Worm (Caenorhabditis elegans): Measurements from ENCODE around the gene BE0003N10.6.
A peak's percentile ranks its signal among the peaks of the same experiment; 100 is the strongest.

BE0003N10.6 gene

ce11 chrIII:1040059-1040458, 19.8 kb downstream of the BE0003N10.6 start:
- TF ChIP-seq ekl-4 (GFP tag; IDR thresholded peaks at IDR 0.05) (no peak), zfh-2 (GFP tag; conservative IDR thresholded peaks at IDR 0.05) (peak; percentile 75)

ce11 chrIII:1037173-1037572, 22.7 kb downstream of the BE0003N10.6 start, which contains the start of the genes chin-1 and BE0003N10.1:
Gene chin-1, minus strand, starts transcription at chrIII:1037212.
Gene BE0003N10.1, plus strand, starts transcription at chrIII:1037492.
- TF ChIP-seq ztf-18 (tag; optimal IDR thresholded peaks at IDR 0.05): peak; percentile 92
- peak in 1 of 3 experiments; percentile 35 for TF ChIP-seq lin-35 (GFP tag; optimal IDR thresholded peaks at IDR 0.05)
- TF ChIP-seq cebp-1 (GFP tag; IDR thresholded peaks at IDR 0.05): no peak
- TF ChIP-seq cebp-1 (tag; optimal IDR thresholded peaks at IDR 0.05): peak; percentile 31
- no peak for TF ChIP-seq let-607 (tag; optimal IDR thresholded peaks at IDR 0.05)
- TF ChIP-seq F23B12.7 (tag; optimal IDR thresholded peaks at IDR 0.05; ENCODE audit: insufficient read depth): peak; percentile 7
- TF ChIP-seq mcd-1 (GFP tag; IDR thresholded peaks at IDR 0.05): peak; percentile 72
- TF ChIP-seq sea-2 (GFP tag; IDR thresholded peaks at IDR 0.05): no peak
- peak; percentile 41 for TF ChIP-seq F33H1.4 (GFP tag; IDR thresholded peaks at IDR 0.05)
- TF ChIP-seq rec-8 (tag; optimal IDR thresholded peaks at IDR 0.05): no peak

ce11 chrIII:1034853-1035252, 25.0 kb downstream of the BE0003N10.6 start:
- TF ChIP-seq efl-1 (GFP tag; optimal IDR thresholded peaks at IDR 0.05): no peak
- no peak for TF ChIP-seq somi-1 (GFP tag; optimal IDR thresholded peaks at IDR 0.05)
- no peak for TF ChIP-seq K12H6.12 (tag; optimal IDR thresholded peaks at IDR 0.05)
- TF ChIP-seq Y53G8AR.9 (GFP tag; conservative IDR thresholded peaks at IDR 0.05): 0 out of 2 replicates have a peak, but pooled peaks have one; percentile 45
- no peak for TF ChIP-seq mxl-1 (tag; optimal IDR thresholded peaks at IDR 0.05)
- no peak for TF ChIP-seq xnd-1 (tag; optimal IDR thresholded peaks at IDR 0.05)
- no peak for TF ChIP-seq ceh-58 (GFP tag; IDR thresholded peaks at IDR 0.05)
- no peak for TF ChIP-seq repo-1 (tag; optimal IDR thresholded peaks at IDR 0.05)
- TF ChIP-seq F39B2.1 (GFP tag; IDR thresholded peaks at IDR 0.05): no peak
- no peak for TF ChIP-seq nhr-120 (GFP tag; IDR thresholded peaks at IDR 0.05)
- no peak for TF ChIP-seq K11D2.4 (GFP tag; IDR thresholded peaks at IDR 0.05)
- TF ChIP-seq madf-6 (GFP tag; IDR thresholded peaks at IDR 0.05): peak; percentile 45; the same call in 1 of the 2 replicates
- no peak for TF ChIP-seq C17E4.6 (GFP tag; IDR thresholded peaks at IDR 0.05)
- TF ChIP-seq nhr-90 (tag; optimal IDR thresholded peaks at IDR 0.05): no peak
- peak; percentile 54; the same call in 1 of the 2 replicates for TF ChIP-seq ztf-28 (GFP tag; IDR thresholded peaks at IDR 0.05)
- TF ChIP-seq Y56A3A.18 (GFP tag; IDR thresholded peaks at IDR 0.05): 0 out of 2 replicates have a peak, but pooled peaks have one; percentile 27
- 0 out of 2 replicates have a peak, but pooled peaks have one; percentile 30 for TF ChIP-seq lin-26 (GFP tag; IDR thresholded peaks at IDR 0.05)
- TF ChIP-seq hlh-26 (GFP tag; conservative IDR thresholded peaks at IDR 0.05): no peak

ce11 chrIII:1030965-1031364, 28.9 kb downstream of the BE0003N10.6 start, which contains the start of the genes clc-26 and E_BE45912.2:
Gene clc-26, minus strand, starts transcription at chrIII:1031065.
Gene E_BE45912.2, minus strand, starts transcription at chrIII:1031103.
- TF ChIP-seq lin-40 (tag; optimal IDR thresholded peaks at IDR 0.05) (no peak), lsl-1 (GFP tag; optimal IDR thresholded peaks at IDR 0.05) (no peak)

ce11 chrIII:1028233-1028632, 31.6 kb downstream of the BE0003N10.6 start:
- TF ChIP-seq nhr-120 (GFP tag; IDR thresholded peaks at IDR 0.05): no peak
- no peak for TF ChIP-seq ceh-100 (GFP tag; IDR thresholded peaks at IDR 0.05)
- no peak for TF ChIP-seq fkh-3 (tag; optimal IDR thresholded peaks at IDR 0.05)
- TF ChIP-seq B0035.1 (tag; optimal IDR thresholded peaks at IDR 0.05): no peak
- peak; percentile 67 for TF ChIP-seq nhr-80 (tag; optimal IDR thresholded peaks at IDR 0.05)
- TF ChIP-seq him-1 (tag; optimal IDR thresholded peaks at IDR 0.05): no peak
- TF ChIP-seq C06A6.2 (GFP tag; conservative IDR thresholded peaks at IDR 0.05): no peak
- TF ChIP-seq dox-1 (GFP tag; IDR thresholded peaks at IDR 0.05): 0 out of 2 replicates have a peak, but pooled peaks have one; percentile 47
- TF ChIP-seq ekl-4 (GFP tag; IDR thresholded peaks at IDR 0.05): no peak
- no peak for TF ChIP-seq lin-40 (tag; optimal IDR thresholded peaks at IDR 0.05)
- TF ChIP-seq ztf-3 (GFP tag; optimal IDR thresholded peaks at IDR 0.05): no peak
- no peak for TF ChIP-seq snpc-3.4 (tag; optimal IDR thresholded peaks at IDR 0.05)

Data from whole organism, young adult.